Fruit fly (Drosophila melanogaster) ovary, adult (tissue): ENCODE measurements around the gene Dab.

Experiments used
- CG17801 ChIP-seq: fragments of 200-800 bp; optimal IDR thresholded peaks from 2 replicates; lab custom pipeline; 2019; ENCODE audit warnings: missing biosample characterization, mild to moderate bottlenecking, missing genetic modification characterization, moderate library complexity; ENCODE audit not compliant: partially characterized antibody

Gene Dab

dm6 chr3L:16758504-16759109, 46.7 kb downstream of the Dab start:
- TF ChIP-seq CG17801 (GFP tag; lab: Kevin White, UChicago): no peak

dm6 chr3L:16759483-16759882, 47.6 kb downstream of the Dab start:
- TF ChIP-seq CG17801 (GFP tag; lab: Kevin White, UChicago): no peak

- no peak for TF ChIP-seq CG17801 (GFP tag; lab: Kevin White, UChicago)
These were observed 48.3 kb downstream of the Dab start for dm6 chr3L:16760274-16760673.

dm6 chr3L:16762203-16762997, 50.5 kb downstream of the Dab start:
- no peak for TF ChIP-seq CG17801 (GFP tag; lab: Kevin White, UChicago)

dm6 chr3L:16765647-16766628, 54.0 kb downstream of the Dab start, which contains the start of gene Nrt:
Gene Nrt (plus strand): TSS chr3L:16766072.
- TF ChIP-seq CG17801 (GFP tag; lab: Kevin White, UChicago): peak; percentile 77

- TF ChIP-seq CG17801 (GFP tag; lab: Kevin White, UChicago): no peak
These were observed 55.0 kb downstream of the Dab start for dm6 chr3L:16766901-16767300.

- no peak for TF ChIP-seq CG17801 (GFP tag; lab: Kevin White, UChicago)
These were observed 56.2 kb downstream of the Dab start for dm6 chr3L:16768001-16768652.

- no peak for TF ChIP-seq CG17801 (GFP tag; lab: Kevin White, UChicago)
These were observed 57.9 kb downstream of the Dab start for dm6 chr3L:16769866-16770265.

dm6 chr3L:16772755-16773523, 61.0 kb downstream of the Dab start:
- TF ChIP-seq CG17801 (GFP tag; lab: Kevin White, UChicago): no peak
